Worm (Caenorhabditis elegans): ENCODE measurements around the gene mdt-15.
A peak's percentile ranks its signal among the peaks of the same experiment; 100 is the strongest.

The mdt-15 gene

DNA sequence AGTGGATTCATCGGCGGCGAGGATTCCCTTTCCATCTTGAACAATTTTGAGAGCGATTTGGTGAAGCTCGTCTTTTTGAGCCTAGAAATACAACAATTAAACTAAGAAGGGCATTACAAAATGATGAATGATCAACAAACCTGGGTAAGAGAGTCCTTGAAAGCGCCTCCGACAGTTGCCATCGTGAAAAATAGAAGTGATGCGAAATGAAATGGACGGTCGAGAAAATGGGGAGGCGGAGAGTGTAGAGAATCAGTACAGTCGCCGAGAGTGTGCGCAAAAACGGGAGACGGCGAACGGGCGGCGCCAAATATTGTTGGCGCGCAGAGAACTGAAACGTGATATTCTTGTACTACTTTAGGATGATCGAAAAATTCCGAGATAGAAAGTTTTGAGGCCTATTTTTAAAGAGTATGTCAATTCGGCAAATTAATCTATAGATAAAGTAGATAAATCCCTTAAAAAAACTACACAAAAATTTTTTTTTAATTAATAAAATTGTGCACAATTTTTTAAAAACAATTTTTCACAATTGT is 42.7 kb upstream of the mdt-15 start, which contains the start of gene aldo-2 (continued):
- no peak for TF ChIP-seq hmg-20 (GFP tag; IDR thresholded peaks at IDR 0.05)
- TF ChIP-seq atf-7 (tag; optimal IDR thresholded peaks at IDR 0.05), result no peak
- peak; percentile 73 for TF ChIP-seq rcor-1 (GFP tag; IDR thresholded peaks at IDR 0.05)
- TF ChIP-seq nfya-2 (GFP tag; IDR thresholded peaks at IDR 0.05), result no peak
- peak in 1 of 3 experiments; percentile 20 for TF ChIP-seq lin-35 (GFP tag; optimal IDR thresholded peaks at IDR 0.05)
- TF ChIP-seq egl-18 (GFP tag; IDR thresholded peaks at IDR 0.05), result no peak
- no peak for TF ChIP-seq F55B11.4 (tag; optimal IDR thresholded peaks at IDR 0.05; ENCODE audit: borderline replicate concordance, insufficient read depth)
- peak; percentile 41; the same call in 1 of the 2 replicates for TF ChIP-seq attf-6 (GFP tag; IDR thresholded peaks at IDR 0.05)
- no peak for TF ChIP-seq ceh-58 (GFP tag; IDR thresholded peaks at IDR 0.05)
- TF ChIP-seq lin-26 (GFP tag; IDR thresholded peaks at IDR 0.05), result peak; percentile 67; the same call in 1 of the 2 replicates
- TF ChIP-seq F49E8.2 (tag; optimal IDR thresholded peaks at IDR 0.05; ENCODE audit: insufficient read depth), result peak; percentile 15
- TF ChIP-seq madf-3 (GFP tag; IDR thresholded peaks at IDR 0.05), result peak; percentile 92
- TF ChIP-seq ceh-40 (GFP tag; IDR thresholded peaks at IDR 0.05), result no peak
- TF ChIP-seq attf-3 (GFP tag; conservative IDR thresholded peaks at IDR 0.05), result no peak
- no peak for TF ChIP-seq repo-1 (tag; optimal IDR thresholded peaks at IDR 0.05)
- TF ChIP-seq sea-2 (GFP tag; IDR thresholded peaks at IDR 0.05), result no peak
- TF ChIP-seq nhr-90 (tag; optimal IDR thresholded peaks at IDR 0.05), result no peak
- TF ChIP-seq somi-1 (GFP tag; optimal IDR thresholded peaks at IDR 0.05), result no peak
- no peak for TF ChIP-seq sptf-2 (GFP tag; optimal IDR thresholded peaks at IDR 0.05)
- TF ChIP-seq dpff-1 (tag; optimal IDR thresholded peaks at IDR 0.05), result no peak
- TF ChIP-seq Y56A3A.18 (GFP tag; IDR thresholded peaks at IDR 0.05), result peak; percentile 49; the same call in 1 of the 2 replicates
- 0 out of 2 replicates have a peak, but pooled peaks have one; percentile 58 for TF ChIP-seq B0336.3 (GFP tag; IDR thresholded peaks at IDR 0.05)
- no peak for TF ChIP-seq gei-17 (GFP tag; optimal IDR thresholded peaks at IDR 0.05)
- peak; percentile 94 for TF ChIP-seq ceh-91 (GFP tag; IDR thresholded peaks at IDR 0.05)
- TF ChIP-seq chd-7 (tag; optimal IDR thresholded peaks at IDR 0.05), result no peak
- 0 out of 2 replicates have a peak, but pooled peaks have one; percentile 22 for TF ChIP-seq ztf-6 (GFP tag; IDR thresholded peaks at IDR 0.05)
- peak; percentile 39 for TF ChIP-seq zim-3 (tag; optimal IDR thresholded peaks at IDR 0.05)
- no peak for TF ChIP-seq nfya-1 (tag; optimal IDR thresholded peaks at IDR 0.05; ENCODE audit: borderline replicate concordance, insufficient read depth)
- peak; percentile 84 for TF ChIP-seq hmg-1.2 (GFP tag; IDR thresholded peaks at IDR 0.05)
- peak; percentile 97 for TF ChIP-seq madf-8 (GFP tag; conservative IDR thresholded peaks at IDR 0.05)
- no peak for TF ChIP-seq pha-4 (tag; optimal IDR thresholded peaks at IDR 0.05)
- peak; percentile 67 for TF ChIP-seq unc-130 (GFP tag; optimal IDR thresholded peaks at IDR 0.05)
- TF ChIP-seq F22D6.2 (tag; optimal IDR thresholded peaks at IDR 0.05), result no peak
- TF ChIP-seq ceh-79 (tag; optimal IDR thresholded peaks at IDR 0.05), result no peak
- peak; percentile 89 for TF ChIP-seq hsf-1 (GFP tag; IDR thresholded peaks at IDR 0.05)
- TF ChIP-seq T26A5.8 (tag; optimal IDR thresholded peaks at IDR 0.05), result no peak
- no peak for TF ChIP-seq F39B2.1 (GFP tag; IDR thresholded peaks at IDR 0.05)
- peak; percentile 92 for TF ChIP-seq Y95B8A.8 (GFP tag; IDR thresholded peaks at IDR 0.05)
- no peak for TF ChIP-seq F37B4.10 (GFP tag; IDR thresholded peaks at IDR 0.05)
- no peak for TF ChIP-seq cebp-2 (GFP tag; IDR thresholded peaks at IDR 0.05)
- no peak for TF ChIP-seq F57C9.4 (tag; optimal IDR thresholded peaks at IDR 0.05)
- no peak for TF ChIP-seq him-1 (tag; optimal IDR thresholded peaks at IDR 0.05)
- peak; percentile 53 for TF ChIP-seq ama-1 (optimal IDR thresholded peaks at IDR 0.05)
- TF ChIP-seq ama-1 (GFP tag; optimal IDR thresholded peaks at IDR 0.05), result peak in 1 of 2 experiments; percentile 15
- no peak for TF ChIP-seq ztf-3 (GFP tag; optimal IDR thresholded peaks at IDR 0.05)
- TF ChIP-seq B0019.2 (GFP tag; conservative IDR thresholded peaks at IDR 0.05), result peak; percentile 76
- peak; percentile 37 for TF ChIP-seq ztf-18 (tag; optimal IDR thresholded peaks at IDR 0.05)
- no peak for TF ChIP-seq nhr-27 (tag; optimal IDR thresholded peaks at IDR 0.05)
- no peak for TF ChIP-seq ets-4 (GFP tag; optimal IDR thresholded peaks at IDR 0.05)
- TF ChIP-seq ztf-22 (GFP tag; optimal IDR thresholded peaks at IDR 0.05), result no peak

Data from whole organism, young adult.